Worm (Caenorhabditis elegans): ENCODE data around the gene T10C6.10.

Gene T10C6.10

ce11 chrV:16041925-16042742 is 5.9 kb downstream of the T10C6.10 start, which contains the start of the genes his-2 and his-1:
TSS of gene his-2 (minus strand) at chrV:16042283.
TSS of gene his-1 (plus strand) at chrV:16042520.
- TF ChIP-seq egrh-3 (GFP tag; IDR thresholded peaks at IDR 0.05) (peak; percentile 63; the same call in 1 of the 2 replicates), nfyb-1 (GFP tag; IDR thresholded peaks at IDR 0.05) (0 out of 2 replicates have a peak, but pooled peaks have one; percentile 9), zfh-2 (GFP tag; conservative IDR thresholded peaks at IDR 0.05) (peak; percentile 58; the same call in 1 of the 2 replicates), hsf-1 (GFP tag; IDR thresholded peaks at IDR 0.05) (0 out of 2 replicates have a peak, but pooled peaks have one; percentile 35)

ce11 chrV:16042743-16043014 is 6.5 kb downstream of the T10C6.10 start:
- TF ChIP-seq ztf-25 (GFP tag; IDR thresholded peaks at IDR 0.05) (0 out of 2 replicates have a peak, but pooled peaks have one; percentile 7), ztf-26 (tag; optimal IDR thresholded peaks at IDR 0.05) (no peak), nhr-120 (GFP tag; IDR thresholded peaks at IDR 0.05) (0 out of 2 replicates have a peak, but pooled peaks have one; percentile 50), Y56A3A.18 (GFP tag; IDR thresholded peaks at IDR 0.05) (0 out of 2 replicates have a peak, but pooled peaks have one; percentile 17)

ce11 chrV:16043686-16044085 is 7.5 kb downstream of the T10C6.10 start:
- TF ChIP-seq nhr-80 (tag; optimal IDR thresholded peaks at IDR 0.05) (peak; percentile 73), unc-130 (GFP tag; optimal IDR thresholded peaks at IDR 0.05) (no peak), Y53G8AR.9 (GFP tag; conservative IDR thresholded peaks at IDR 0.05) (no peak)

ce11 chrV:16045837-16046236 is 9.6 kb downstream of the T10C6.10 start, which contains the start of gene T10C6.15:
TSS of gene T10C6.15 (minus strand) at chrV:16045940.
- TF ChIP-seq F55B11.4 (tag; optimal IDR thresholded peaks at IDR 0.05; ENCODE audit: borderline replicate concordance, insufficient read depth) (no peak), let-607 (tag; optimal IDR thresholded peaks at IDR 0.05) (peak in 1 of 2 experiments; percentile 38), egl-44 (GFP tag; IDR thresholded peaks at IDR 0.05) (0 out of 2 replicates have a peak, but pooled peaks have one; percentile 51), ztf-22 (GFP tag; optimal IDR thresholded peaks at IDR 0.05) (peak; percentile 71), nhr-80 (tag; optimal IDR thresholded peaks at IDR 0.05) (peak; percentile 83), sea-2 (GFP tag; IDR thresholded peaks at IDR 0.05) (no peak), him-1 (tag; optimal IDR thresholded peaks at IDR 0.05) (no peak), snpc-4 (GFP tag; optimal IDR thresholded peaks at IDR 0.05) (no peak), snpc-4 (tag; optimal IDR thresholded peaks at IDR 0.05) (peak in 1 of 4 experiments; percentile 9), akir-1 (GFP tag; optimal IDR thresholded peaks at IDR 0.05) (no peak), B0336.3 (GFP tag; IDR thresholded peaks at IDR 0.05) (0 out of 2 replicates have a peak, but pooled peaks have one; percentile 56), aptf-2 (GFP tag; conservative IDR thresholded peaks at IDR 0.05) (no peak), Y79H2A.3 (GFP tag; conservative IDR thresholded peaks at IDR 0.05) (no peak), pha-4 (tag; optimal IDR thresholded peaks at IDR 0.05) (peak; percentile 70), tbp1 (GFP tag; optimal IDR thresholded peaks at IDR 0.05) (peak; percentile 48), ets-4 (GFP tag; optimal IDR thresholded peaks at IDR 0.05) (no peak), ceh-58 (GFP tag; IDR thresholded peaks at IDR 0.05) (no peak), atf-7 (tag; optimal IDR thresholded peaks at IDR 0.05) (peak; percentile 66), madf-10 (tag; optimal IDR thresholded peaks at IDR 0.05) (peak; percentile 18)

- TF ChIP-seq K12H6.12 (tag; optimal IDR thresholded peaks at IDR 0.05) (no peak), sptf-2 (GFP tag; optimal IDR thresholded peaks at IDR 0.05) (no peak), repo-1 (tag; optimal IDR thresholded peaks at IDR 0.05) (no peak)
Observed at ce11 chrV:16046573-16046972, 10.4 kb downstream of the T10C6.10 start, which contains the start of gene ZK285.2. TSS of gene ZK285.2 (plus strand) at chrV:16046873.

Measured in whole organism, young adult.